Worm (Caenorhabditis elegans) whole organism, young adult: ENCODE data around the gene F31F4.1.

Source experiments
- F22D6.2 ChIP-seq: sonication (generic microtip); optimal IDR thresholded peaks from 2 replicates; lab custom pipeline; 2016; ENCODE audit warnings: mild to moderate bottlenecking, missing genetic modification characterization, missing compliant biosample characterization
- F52B5.7 ChIP-seq: sonication (generic microtip); optimal IDR thresholded peaks from 2 replicates; lab custom pipeline; 2016; ENCODE audit warnings: mild to moderate bottlenecking, missing genetic modification characterization, missing compliant biosample characterization
- K11D2.4 ChIP-seq: fragments of 200-800 bp; sonication (Bioruptor generic); IDR thresholded peaks from 2 replicates; pipeline ENCODE4 v1.3.6; 2022; ENCODE audit warnings: missing genetic modification reagents, missing genetic modification characterization, missing compliant biosample characterization
- hmg-1.2 ChIP-seq: fragments of 200-800 bp; sonication (Bioruptor generic); IDR thresholded peaks from 2 replicates; pipeline ENCODE4 v1.3.6; 2022; ENCODE audit warnings: missing genetic modification reagents, missing genetic modification characterization, missing compliant biosample characterization
- madf-10 ChIP-seq: sonication (generic microtip); optimal IDR thresholded peaks from 2 replicates; lab custom pipeline; 2016; ENCODE audit warnings: mild to moderate bottlenecking, missing genetic modification characterization, missing compliant biosample characterization
- nhr-90 ChIP-seq: sonication (generic microtip); optimal IDR thresholded peaks from 2 replicates; lab custom pipeline; 2016; ENCODE audit warnings: missing genotype, mild to moderate bottlenecking, missing genetic modification characterization, missing compliant biosample characterization
- rpc-1 ChIP-seq, 2 experiments: fragments of 150-350 bp in 1 of 2; sonication (generic microtip) in 1 of 2; optimal IDR thresholded peaks; 2 replicates each; lab custom pipeline; 2014 to 2018; ENCODE audit warnings: missing biosample characterization in 1 of 2, missing genetic modification characterization in 1 of 2, missing genetic modification reagents in 1 of 2, missing genotype in 1 of 2
- snpc-1.3 ChIP-seq: sonication (generic microtip); optimal IDR thresholded peaks from 2 replicates; lab custom pipeline; 2017; ENCODE audit warnings: missing genetic modification characterization, mild to moderate bottlenecking, missing compliant biosample characterization, antibody characterized with exemption, moderate library complexity, missing genotype, missing genetic modification reagents; ENCODE audit not compliant: insufficient read depth
- unc-130 ChIP-seq: sonication (generic microtip); optimal IDR thresholded peaks from 2 replicates; lab custom pipeline; 2016; ENCODE audit warnings: missing genetic modification reagents, missing genetic modification characterization, missing compliant biosample characterization
- ztf-22 ChIP-seq: fragments of 200-800 bp; sonication (Bioruptor generic); optimal IDR thresholded peaks from 2 replicates; lab custom pipeline; 2018; ENCODE audit warnings: mild to moderate bottlenecking, missing genetic modification characterization, moderate library complexity, missing compliant biosample characterization
- ztf-26 ChIP-seq: sonication (generic microtip); optimal IDR thresholded peaks from 2 replicates; lab custom pipeline; 2017; ENCODE audit warnings: missing genetic modification characterization, missing compliant biosample characterization

DNA sequence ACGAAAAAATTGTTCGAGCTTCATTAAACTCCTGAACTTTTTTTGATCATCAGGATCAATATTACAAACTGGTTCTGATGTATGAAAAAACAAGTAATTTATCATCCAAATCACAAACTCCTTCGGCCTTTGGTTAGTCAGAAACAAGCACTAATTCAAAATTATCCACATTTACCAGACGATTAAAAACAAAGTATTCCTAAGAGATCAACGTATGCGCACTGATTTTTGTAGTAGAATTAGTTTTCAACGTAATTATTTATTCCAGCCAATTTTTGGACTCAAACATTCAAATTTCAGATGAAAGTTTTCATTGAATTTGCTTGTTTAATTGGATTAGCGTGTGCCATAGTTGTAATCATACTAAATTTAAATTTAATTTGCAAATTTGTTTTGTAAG lies 23.1 kb downstream of the F31F4.1 start, which contains the start of gene srbc-38:
- TF ChIP-seq F22D6.2 (tag; lab: Kevin White, UChicago): no peak
- TF ChIP-seq madf-10 (tag; lab: Kevin White, UChicago): no peak
- no peak for TF ChIP-seq unc-130 (GFP tag; lab: Kevin White, UChicago)
- no peak for TF ChIP-seq ztf-26
- no peak for TF ChIP-seq nhr-90 (tag; lab: Kevin White, UChicago)
- no peak for TF ChIP-seq F52B5.7
- no peak for TF ChIP-seq snpc-1.3 (tag; lab: Kevin White, UChicago)
- no peak for TF ChIP-seq rpc-1 (optimal IDR thresholded peaks at IDR 0.05; lab: Kevin White, UChicago)
- TF ChIP-seq rpc-1 (tag; optimal IDR thresholded peaks at IDR 0.05; lab: Kevin White, UChicago): no peak
- no peak for TF ChIP-seq ztf-22 (GFP tag; lab: Kevin White, UChicago)
- TF ChIP-seq K11D2.4: no peak
- TF ChIP-seq hmg-1.2: no peak
